Fruit fly (Drosophila melanogaster) whole organism, embryonic: Measurements from ENCODE around the gene Fdx1.

Experiments
- Abd-B ChIP-seq: fragments of 200-800 bp; sonication (Bioruptor generic); optimal IDR thresholded peaks from 2 replicates; lab custom pipeline; 2018; ENCODE audit warnings: missing biosample characterization, mild to moderate bottlenecking, missing genetic modification characterization, moderate library complexity
- Atf6 ChIP-seq: fragments of 200-800 bp; sonication (Bioruptor generic); IDR thresholded peaks from 2 replicates; pipeline ENCODE4 v1.3.6; 2022; ENCODE audit warnings: missing biosample characterization, missing genetic modification characterization
- CG10462 ChIP-seq: fragments of 200-800 bp; sonication (Bioruptor generic); optimal IDR thresholded peaks from 2 replicates; lab custom pipeline; 2016; ENCODE audit warnings: missing biosample characterization, missing genetic modification characterization
- CG11560 ChIP-seq: fragments of 200-800 bp; sonication (Bioruptor generic); IDR thresholded peaks from 3 replicates; pipeline ENCODE4 v1.3.6; 2022; ENCODE audit warnings: missing biosample characterization, missing genetic modification characterization
- CG12219 ChIP-seq: fragments of 200-800 bp; sonication (Bioruptor generic); optimal IDR thresholded peaks from 3 replicates; lab custom pipeline; 2018; ENCODE audit warnings: missing biosample characterization, mild to moderate bottlenecking, missing genetic modification characterization
- CG13287 ChIP-seq: fragments of 200-800 bp; sonication (Bioruptor generic); IDR thresholded peaks from 2 replicates; pipeline ENCODE4 v1.3.6; 2022; ENCODE audit warnings: missing biosample characterization, missing genetic modification characterization; ENCODE audit not compliant: partially characterized antibody
- CG13296 ChIP-seq: fragments of 200-800 bp; sonication (Bioruptor generic); optimal IDR thresholded peaks from 3 replicates; lab custom pipeline; 2018; ENCODE audit warnings: missing biosample characterization, mild to moderate bottlenecking, missing genetic modification characterization
- CG13424 ChIP-seq: fragments of 200-800 bp; sonication (Bioruptor generic); optimal IDR thresholded peaks from 2 replicates; lab custom pipeline; 2019; ENCODE audit warnings: missing biosample characterization, mild to moderate bottlenecking, missing genetic modification characterization, moderate library complexity
- CG1529 ChIP-seq: fragments of 200-800 bp; sonication (Bioruptor generic); optimal IDR thresholded peaks from 3 replicates; lab custom pipeline; 2018; ENCODE audit warnings: missing biosample characterization, missing genetic modification characterization
- CG16779 ChIP-seq: fragments of 200-800 bp; sonication (Bioruptor generic); IDR thresholded peaks from 2 replicates; pipeline ENCODE4 v1.3.6; 2022; ENCODE audit warnings: missing biosample characterization, missing genetic modification characterization
- CG17186 ChIP-seq: fragments of 200-800 bp; sonication (Bioruptor generic); optimal IDR thresholded peaks from 3 replicates; lab custom pipeline; 2017; ENCODE audit warnings: missing biosample characterization, missing genetic modification reagents, missing genetic modification characterization
- CG18619 ChIP-seq: fragments of 200-800 bp; sonication (Bioruptor generic); optimal IDR thresholded peaks from 3 replicates; lab custom pipeline; 2017; ENCODE audit warnings: missing biosample characterization, mild to moderate bottlenecking, missing genetic modification characterization
- CG31441 ChIP-seq: fragments of 200-800 bp; sonication (Bioruptor generic); IDR thresholded peaks from 2 replicates; pipeline ENCODE4 v1.3.6; 2022; ENCODE audit warnings: missing biosample characterization, missing genetic modification characterization
- CG4424 ChIP-seq: fragments of 200-800 bp; sonication (Bioruptor generic); optimal IDR thresholded peaks from 3 replicates; lab custom pipeline; 2016; ENCODE audit warnings: missing biosample characterization, missing genetic modification characterization
- CG8089 ChIP-seq: fragments of 200-800 bp; sonication (Bioruptor generic); optimal IDR thresholded peaks from 3 replicates; lab custom pipeline; 2016; ENCODE audit warnings: missing biosample characterization, missing genetic modification characterization
- CG8765 ChIP-seq: fragments of 200-800 bp; sonication (Bioruptor generic); IDR thresholded peaks from 2 replicates; pipeline ENCODE4 v1.3.6; 2022; ENCODE audit warnings: missing biosample characterization, missing genetic modification characterization
- CG9817 ChIP-seq: fragments of 200-800 bp; sonication (Bioruptor generic); optimal IDR thresholded peaks from 2 replicates; lab custom pipeline; 2018; ENCODE audit warnings: missing biosample characterization, mild to moderate bottlenecking, missing genetic modification characterization, moderate library complexity
- CHES-1-like ChIP-seq: fragments of 200-800 bp; sonication (Bioruptor generic); optimal IDR thresholded peaks from 2 replicates; lab custom pipeline; 2016; ENCODE audit warnings: missing biosample characterization, missing genetic modification characterization
- CTCF ChIP-seq: fragments of 200-800 bp; sonication (Bioruptor generic); optimal IDR thresholded peaks from 2 replicates; lab custom pipeline; 2017; ENCODE audit warnings: missing biosample characterization, mild to moderate bottlenecking, missing genetic modification characterization, moderate library complexity
- D19B ChIP-seq: fragments of 200-800 bp; sonication (Bioruptor generic); optimal IDR thresholded peaks from 2 replicates; lab custom pipeline; 2017; ENCODE audit warnings: missing biosample characterization, mild to moderate bottlenecking, missing genetic modification characterization
- ERR ChIP-seq: fragments of 200-800 bp; sonication (Bioruptor generic); optimal IDR thresholded peaks from 2 replicates; lab custom pipeline; 2016; ENCODE audit warnings: missing biosample characterization, missing genetic modification characterization
- Fer3 ChIP-seq: fragments of 200-800 bp; sonication (Bioruptor generic); optimal IDR thresholded peaks from 2 replicates; lab custom pipeline; 2018; ENCODE audit warnings: missing biosample characterization, mild to moderate bottlenecking, missing genetic modification characterization, moderate library complexity
- HLHmδ ChIP-seq: fragments of 200-800 bp; sonication (Bioruptor generic); optimal IDR thresholded peaks from 2 replicates; lab custom pipeline; 2018; ENCODE audit warnings: missing biosample characterization, mild to moderate bottlenecking, missing genetic modification characterization, moderate library complexity
- Hr78 ChIP-seq, 2 experiments: fragments of 200-800 bp in 1 of 2; fragments of >200 bp in 1 of 2; sonication (Bioruptor generic) in 1 of 2; optimal IDR thresholded peaks; 2 replicates each; lab custom pipeline; 2017 to 2019; ENCODE audit warnings: missing biosample characterization in 2 of 2, missing genetic modification characterization in 2 of 2, mild to moderate bottlenecking in 1 of 2, moderate library complexity in 1 of 2
- NFAT ChIP-seq: fragments of 200-800 bp; sonication (Bioruptor generic); IDR thresholded peaks from 2 replicates; pipeline ENCODE4 v1.3.6; 2022; ENCODE audit warnings: missing biosample characterization, missing genetic modification characterization
- Neu2 ChIP-seq: fragments of 200-800 bp; sonication (Bioruptor generic); optimal IDR thresholded peaks from 3 replicates; lab custom pipeline; 2016; ENCODE audit warnings: missing biosample characterization, missing genetic modification characterization, borderline replicate concordance
- Poxn ChIP-seq: fragments of 200-800 bp; sonication (Bioruptor generic); IDR thresholded peaks from 2 replicates; pipeline ENCODE4 v1.3.6; 2022; ENCODE audit warnings: missing biosample characterization, missing genetic modification characterization
- Six4 ChIP-seq: fragments of 200-800 bp; sonication (Bioruptor generic); optimal IDR thresholded peaks from 2 replicates; lab custom pipeline; 2016; ENCODE audit warnings: missing biosample characterization, missing genetic modification characterization
- Tbp ChIP-seq: fragments of >200 bp; optimal IDR thresholded peaks from 2 replicates; lab custom pipeline; 2018; ENCODE audit warnings: missing biosample characterization, missing genetic modification characterization
- ap ChIP-seq: fragments of 200-800 bp; sonication (Bioruptor generic); IDR thresholded peaks from 2 replicates; pipeline ENCODE4 v1.3.6; 2022; ENCODE audit warnings: missing biosample characterization, missing genetic modification characterization
- caup ChIP-seq: fragments of 200-800 bp; sonication (Bioruptor generic); optimal IDR thresholded peaks from 3 replicates; lab custom pipeline; 2017; ENCODE audit warnings: missing biosample characterization, mild to moderate bottlenecking, missing genetic modification characterization, moderate library complexity; ENCODE audit not compliant: severe bottlenecking
- corto ChIP-seq: fragments of 200-800 bp; sonication (Bioruptor generic); optimal IDR thresholded peaks from 2 replicates; lab custom pipeline; 2016; ENCODE audit warnings: missing biosample characterization, mild to moderate bottlenecking, missing genetic modification characterization, moderate library complexity
- croc ChIP-seq: fragments of 200-800 bp; sonication (Bioruptor generic); conservative IDR thresholded peaks from 3 replicates; pipeline ENCODE4 v1.3.6; 2022; ENCODE audit warnings: missing biosample characterization, missing genetic modification characterization
- gt ChIP-seq: fragments of 200-800 bp; sonication (Bioruptor generic); IDR thresholded peaks from 2 replicates; pipeline ENCODE4 v1.3.6; 2022; ENCODE audit warnings: missing biosample characterization, missing genetic modification characterization
- her ChIP-seq: fragments of 200-800 bp; sonication (Bioruptor generic); optimal IDR thresholded peaks from 2 replicates; lab custom pipeline; 2016; ENCODE audit warnings: missing biosample characterization, missing genetic modification characterization
- hth ChIP-seq: fragments of >200 bp; optimal IDR thresholded peaks from 2 replicates; lab custom pipeline; 2017; ENCODE audit warnings: inconsistent platforms
- kay ChIP-seq: fragments of 200-800 bp; sonication (Bioruptor generic); optimal IDR thresholded peaks from 2 replicates; lab custom pipeline; 2016; ENCODE audit warnings: missing biosample characterization, missing genetic modification characterization
- lab ChIP-seq: fragments of 200-800 bp; sonication (Bioruptor generic); optimal IDR thresholded peaks from 3 replicates; lab custom pipeline; 2017; ENCODE audit warnings: missing biosample characterization, missing genetic modification characterization, mild to moderate bottlenecking, moderate library complexity, missing genetic modification reagents
- nmo ChIP-seq: fragments of 200-800 bp; sonication (Bioruptor generic); optimal IDR thresholded peaks from 2 replicates; lab custom pipeline; 2018; ENCODE audit warnings: missing biosample characterization, mild to moderate bottlenecking, missing genetic modification characterization, moderate library complexity
- schlank ChIP-seq: fragments of 200-800 bp; sonication (Bioruptor generic); optimal IDR thresholded peaks from 2 replicates; lab custom pipeline; 2018; ENCODE audit warnings: missing biosample characterization, mild to moderate bottlenecking, missing genetic modification characterization
- seq ChIP-seq: fragments of 200-800 bp; sonication (Bioruptor generic); IDR thresholded peaks from 2 replicates; pipeline ENCODE4 v1.3.6; 2022; ENCODE audit warnings: missing biosample characterization, missing genetic modification characterization
- sim ChIP-seq: fragments of 200-800 bp; sonication (Bioruptor generic); IDR thresholded peaks from 2 replicates; pipeline ENCODE4 v1.3.6; 2022; ENCODE audit warnings: missing biosample characterization, missing genetic modification characterization
- sisA ChIP-seq: fragments of 200-800 bp; sonication (Bioruptor generic); IDR thresholded peaks from 2 replicates; pipeline ENCODE4 v1.3.6; 2022; ENCODE audit warnings: missing biosample characterization, missing genetic modification characterization
- slbo ChIP-seq: fragments of 200-800 bp; sonication (Bioruptor generic); IDR thresholded peaks from 2 replicates; pipeline ENCODE4 v1.3.6; 2022; ENCODE audit warnings: missing biosample characterization, missing genetic modification characterization
- slp2 ChIP-seq: fragments of 200-800 bp; sonication (Bioruptor generic); optimal IDR thresholded peaks from 2 replicates; lab custom pipeline; 2016; ENCODE audit warnings: missing biosample characterization, missing genetic modification characterization
- sr ChIP-seq: fragments of 200-800 bp; sonication (Bioruptor generic); IDR thresholded peaks from 3 replicates; pipeline ENCODE4 v1.3.6; 2022; ENCODE audit warnings: missing biosample characterization, missing genetic modification characterization
- tup ChIP-seq: fragments of 200-800 bp; sonication (Bioruptor generic); optimal IDR thresholded peaks from 2 replicates; lab custom pipeline; 2016; ENCODE audit warnings: missing biosample characterization, mild to moderate bottlenecking, missing genetic modification characterization, moderate library complexity
- unc-4 ChIP-seq: fragments of 200-800 bp; sonication (Bioruptor generic); IDR thresholded peaks from 2 replicates; pipeline ENCODE4 v1.3.6; 2022; ENCODE audit warnings: missing biosample characterization, missing genetic modification characterization; ENCODE audit not compliant: partially characterized antibody
- usp ChIP-seq: fragments of >200 bp; optimal IDR thresholded peaks from 2 replicates; lab custom pipeline; 2017; ENCODE audit warnings: missing biosample characterization, missing genetic modification characterization
- wek ChIP-seq: fragments of 200-800 bp; sonication (Bioruptor generic); optimal IDR thresholded peaks from 3 replicates; lab custom pipeline; 2018; ENCODE audit warnings: missing biosample characterization, mild to moderate bottlenecking, missing genetic modification characterization, moderate library complexity

The Fdx1 gene

dm6 chr3L:9410754-9411423 is 39.9 kb upstream of the Fdx1 start, which contains the start of the genes CG4022 and Cpsf5 (continued):
- 0 out of 2 replicates have a peak, but pooled peaks have one; percentile 16 for TF ChIP-seq unc-4 (GFP tag; lab: Robert Waterston, UW)
- TF ChIP-seq tup (GFP tag; lab: Kevin White, UChicago): peak; percentile 41
- peak; percentile 82 for TF ChIP-seq sisA
- peak; percentile 66; the same call in 1 of the 2 replicates for TF ChIP-seq CG8765 (GFP tag; lab: Robert Waterston, UW)
- TF ChIP-seq HLHmδ: no peak
- TF ChIP-seq Neu2 (GFP tag; lab: Kevin White, UChicago): no peak
- TF ChIP-seq NFAT (GFP tag; lab: Robert Waterston, UW): peak; percentile 72
- peak; percentile 71 for TF ChIP-seq kay (GFP tag; lab: Kevin White, UChicago)
- TF ChIP-seq nmo (GFP tag; lab: Kevin White, UChicago): peak; percentile 91
- TF ChIP-seq slp2 (GFP tag; lab: Kevin White, UChicago): peak; percentile 46
- peak; percentile 86 for TF ChIP-seq Abd-B (GFP tag; lab: Kevin White, UChicago)
- TF ChIP-seq lab (GFP tag; lab: Kevin White, UChicago): peak; percentile 88
- TF ChIP-seq corto (GFP tag; lab: Kevin White, UChicago): no peak
- TF ChIP-seq hth (lab: Kevin White, UChicago): no peak
- TF ChIP-seq Fer3: peak; percentile 78
- TF ChIP-seq croc: peak; percentile 73
- TF ChIP-seq CG4424: peak; percentile 86
- TF ChIP-seq Poxn (GFP tag; lab: Robert Waterston, UW): peak; percentile 56; the same call in 1 of the 2 replicates
- TF ChIP-seq CG8089: peak; percentile 20
- TF ChIP-seq CG1529 (GFP tag; lab: Kevin White, UChicago): peak; percentile 76
- TF ChIP-seq CG31441 (GFP tag; lab: Robert Waterston, UW): peak; percentile 79
- peak; percentile 45 for TF ChIP-seq D19B (GFP tag; lab: Kevin White, UChicago)
- peak; percentile 68 for TF ChIP-seq CG13287 (GFP tag; lab: Robert Waterston, UW)
- peak; percentile 74 for TF ChIP-seq seq (GFP tag; lab: Robert Waterston, UW)
- TF ChIP-seq caup (GFP tag; lab: Kevin White, UChicago): peak; percentile 79
- no peak for TF ChIP-seq CTCF
- no peak for TF ChIP-seq ERR (GFP tag; lab: Kevin White, UChicago)
- TF ChIP-seq Atf6 (GFP tag; lab: Robert Waterston, UW): peak; percentile 85
- peak; percentile 90 for TF ChIP-seq CG9817 (tag; lab: Kevin White, UChicago)
- peak; percentile 60 for TF ChIP-seq CHES-1-like (GFP tag; lab: Kevin White, UChicago)
- TF ChIP-seq CG13296 (GFP tag; lab: Kevin White, UChicago): peak; percentile 72
- TF ChIP-seq her (GFP tag; lab: Kevin White, UChicago): no peak
- peak; percentile 90 for TF ChIP-seq CG17186 (GFP tag; lab: Kevin White, UChicago)
- TF ChIP-seq gt (GFP tag; lab: Robert Waterston, UW): peak; percentile 40; the same call in 1 of the 2 replicates
- TF ChIP-seq CG12219 (GFP tag; lab: Kevin White, UChicago): peak; percentile 69
- TF ChIP-seq CG10462 (GFP tag; lab: Kevin White, UChicago): peak; percentile 67
- no peak for TF ChIP-seq usp (GFP tag; lab: Kevin White, UChicago)
- TF ChIP-seq CG18619 (GFP tag; lab: Kevin White, UChicago): peak; percentile 80
- TF ChIP-seq slbo (GFP tag; lab: Robert Waterston, UW): peak; percentile 90
- 0 out of 3 replicates have a peak, but pooled peaks have one; percentile 20 for TF ChIP-seq CG11560 (tag; lab: Robert Waterston, UW)
- TF ChIP-seq CG16779: no peak
- TF ChIP-seq sr: 0 out of 3 replicates have a peak, but pooled peaks have one; percentile 17
- no peak for TF ChIP-seq Hr78 (GFP tag; optimal IDR thresholded peaks at IDR 0.05; lab: Kevin White, UChicago)
- TF ChIP-seq CG13424 (tag; lab: Kevin White, UChicago): peak; percentile 92
- TF ChIP-seq Tbp (GFP tag; lab: Kevin White, UChicago): no peak
- TF ChIP-seq sim (GFP tag; lab: Robert Waterston, UW): no peak
- peak; percentile 63 for TF ChIP-seq schlank (tag; lab: Kevin White, UChicago)
- peak; percentile 69 for TF ChIP-seq Six4 (GFP tag; lab: Kevin White, UChicago)
- peak; percentile 56 for TF ChIP-seq ap
- TF ChIP-seq wek (GFP tag; lab: Kevin White, UChicago): no peak
